Fruit fly (Drosophila melanogaster) whole organism, pupa: ENCODE results near the gene CG6066.
A peak's percentile ranks its signal among the peaks of the same experiment; 100 is the strongest.

Experiments
- CG14655 ChIP-seq: fragments of 200-800 bp; sonication (Bioruptor generic); optimal IDR thresholded peaks from 3 replicates; lab custom pipeline; 2017; ENCODE audit warnings: mild to moderate bottlenecking, missing biosample characterization, missing genetic modification reagents, missing genetic modification characterization
- CG15710 ChIP-seq: fragments of 200-800 bp; sonication (Bioruptor generic); optimal IDR thresholded peaks from 2 replicates; lab custom pipeline; 2018; ENCODE audit warnings: missing biosample characterization, mild to moderate bottlenecking, missing genetic modification characterization, moderate library complexity
- CG17806 ChIP-seq: fragments of 200-800 bp; sonication (Bioruptor generic); optimal IDR thresholded peaks from 2 replicates; lab custom pipeline; 2018; ENCODE audit warnings: missing biosample characterization, mild to moderate bottlenecking, missing genetic modification characterization, moderate library complexity
- CG4496 ChIP-seq: fragments of 200-800 bp; sonication (Bioruptor generic); IDR thresholded peaks from 3 replicates; pipeline ENCODE4 v1.3.6; 2022; ENCODE audit warnings: missing biosample characterization, missing genetic modification characterization
- CG8159 ChIP-seq: fragments of 200-800 bp; sonication (Bioruptor generic); optimal IDR thresholded peaks from 3 replicates; lab custom pipeline; 2018; ENCODE audit warnings: missing biosample characterization, mild to moderate bottlenecking, missing genetic modification characterization, moderate library complexity
- CG8301 ChIP-seq: fragments of 200-800 bp; sonication (Bioruptor generic); optimal IDR thresholded peaks from 2 replicates; lab custom pipeline; 2018; ENCODE audit warnings: missing biosample characterization, mild to moderate bottlenecking, missing genetic modification characterization
- Pif1A ChIP-seq: fragments of 200-800 bp; sonication (Bioruptor generic); optimal IDR thresholded peaks from 3 replicates; lab custom pipeline; 2016; ENCODE audit warnings: missing biosample characterization, missing genetic modification characterization
- Snoo ChIP-seq: fragments of 200-800 bp; sonication (Bioruptor generic); optimal IDR thresholded peaks from 3 replicates; lab custom pipeline; 2017; ENCODE audit warnings: missing biosample characterization, mild to moderate bottlenecking, missing genetic modification characterization, inconsistent platforms
- fd96Ca ChIP-seq: fragments of 200-800 bp; sonication (Bioruptor generic); IDR thresholded peaks from 3 replicates; pipeline ENCODE4 v1.3.6; 2022; ENCODE audit warnings: missing biosample characterization, missing genetic modification characterization
- rn ChIP-seq: fragments of 200-800 bp; sonication (Bioruptor generic); IDR thresholded peaks from 2 replicates; pipeline ENCODE4 v1.3.6; 2022; ENCODE audit warnings: missing biosample characterization, missing genetic modification characterization

dm6 chr3R:27075694-27076093 lies 40.8 kb downstream of the CG6066 start, which contains the start of gene CG14257:
- TF ChIP-seq CG14655 (GFP tag; lab: Kevin White, UChicago) (no peak), CG8301 (tag; lab: Kevin White, UChicago) (no peak), CG8159 (no peak), Pif1A (GFP tag; lab: Kevin White, UChicago) (no peak), CG17806 (tag; lab: Kevin White, UChicago) (no peak), fd96Ca (no peak), CG15710 (tag; lab: Kevin White, UChicago) (no peak), Snoo (tag; lab: Kevin White, UChicago) (no peak), CG4496 (GFP tag; lab: Robert Waterston, UW) (0 out of 3 replicates have a peak, but pooled peaks have one; percentile 34), rn (GFP tag; lab: Robert Waterston, UW) (no peak)
